Worm (Caenorhabditis elegans) whole organism, L3 larva: Measurements from ENCODE around the gene F14F9.6.

Experiments
- R02D3.7 ChIP-seq: fragments of 150-350 bp; optimal IDR thresholded peaks from 2 replicates; lab custom pipeline; 2014; ENCODE audit warnings: missing biosample characterization, missing genetic modification characterization
- ZK546.5 ChIP-seq: sonication (generic microtip); optimal IDR thresholded peaks from 2 replicates; lab custom pipeline; 2017; ENCODE audit warnings: missing biosample characterization, missing genetic modification characterization
- ama-1 ChIP-seq: fragments of 150-350 bp; optimal IDR thresholded peaks from 2 replicates; lab custom pipeline; 2018
- ceh-82 ChIP-seq: fragments of 150-350 bp; optimal IDR thresholded peaks from 2 replicates; lab custom pipeline; 2014; ENCODE audit warnings: missing biosample characterization, missing genetic modification characterization
- daf-12 ChIP-seq: fragments of 150-350 bp; optimal IDR thresholded peaks from 2 replicates; lab custom pipeline; 2014; ENCODE audit warnings: missing biosample characterization, missing genetic modification reagents, missing genetic modification characterization
- egl-5 ChIP-seq: fragments of 150-350 bp; optimal IDR thresholded peaks from 2 replicates; lab custom pipeline; 2017; ENCODE audit warnings: missing biosample characterization, missing genetic modification reagents, missing genetic modification characterization, inconsistent platforms
- elt-1 ChIP-seq: fragments of 150-350 bp; optimal IDR thresholded peaks from 2 replicates; lab custom pipeline; 2014; ENCODE audit warnings: missing biosample characterization, missing genetic modification characterization
- elt-2 ChIP-seq: sonication (generic microtip); optimal IDR thresholded peaks from 2 replicates; lab custom pipeline; 2016; ENCODE audit warnings: missing genetic modification reagents, mild to moderate bottlenecking, missing genetic modification characterization, missing compliant biosample characterization
- elt-3 ChIP-seq, 3 experiments: fragments of 150-350 bp in 1 of 3; sonication (generic microtip) in 2 of 3; optimal IDR thresholded peaks; 2 replicates in 2 of 3; 4 replicates in 1 of 3; lab custom pipeline; 2014 to 2017; ENCODE audit warnings: missing biosample characterization in 3 of 3, missing genetic modification characterization in 3 of 3
- fkh-10 ChIP-seq: sonication (generic microtip); optimal IDR thresholded peaks from 2 replicates; lab custom pipeline; 2017; ENCODE audit warnings: missing biosample characterization, missing genetic modification reagents, missing genetic modification characterization
- fkh-2 ChIP-seq: fragments of 150-350 bp; optimal IDR thresholded peaks from 2 replicates; lab custom pipeline; 2014; ENCODE audit warnings: missing biosample characterization, missing genetic modification reagents, missing genetic modification characterization
- fos-1 ChIP-seq: fragments of 150-350 bp; optimal IDR thresholded peaks from 2 replicates; lab custom pipeline; 2014; ENCODE audit warnings: missing biosample characterization, missing genetic modification characterization
- hmg-11 ChIP-seq: sonication (generic microtip); optimal IDR thresholded peaks from 2 replicates; lab custom pipeline; 2016; ENCODE audit warnings: missing genetic modification characterization, missing compliant biosample characterization
- jun-1 ChIP-seq: fragments of 150-350 bp; optimal IDR thresholded peaks from 2 replicates; lab custom pipeline; 2014; ENCODE audit warnings: missing biosample characterization, missing genetic modification reagents, missing genetic modification characterization
- lin-15B ChIP-seq: fragments of 150-350 bp; optimal IDR thresholded peaks from 2 replicates; lab custom pipeline; 2014; ENCODE audit warnings: missing biosample characterization, missing genetic modification characterization
- lin-39 ChIP-seq: fragments of 150-350 bp; optimal IDR thresholded peaks from 2 replicates; lab custom pipeline; 2018; ENCODE audit warnings: missing biosample characterization, missing genetic modification reagents, missing genetic modification characterization
- lsy-12 ChIP-seq: sonication (generic microtip); optimal IDR thresholded peaks from 2 replicates; lab custom pipeline; 2016; ENCODE audit warnings: mild to moderate bottlenecking, missing genetic modification characterization, missing compliant biosample characterization
- mdl-1 ChIP-seq: fragments of 150-350 bp; optimal IDR thresholded peaks from 2 replicates; lab custom pipeline; 2014; ENCODE audit warnings: missing biosample characterization, missing genetic modification characterization
- nfya-1 ChIP-seq: sonication (generic microtip); optimal IDR thresholded peaks from 2 replicates; lab custom pipeline; 2017; ENCODE audit warnings: missing genetic modification characterization, mild to moderate bottlenecking, missing compliant biosample characterization, antibody characterized with exemption, moderate library complexity; ENCODE audit not compliant: insufficient read depth
- nhr-11 ChIP-seq: fragments of 150-350 bp; optimal IDR thresholded peaks from 2 replicates; lab custom pipeline; 2014; ENCODE audit warnings: missing biosample characterization, missing genetic modification characterization
- nhr-12 ChIP-seq: fragments of 150-350 bp; optimal IDR thresholded peaks from 2 replicates; lab custom pipeline; 2014; ENCODE audit warnings: missing biosample characterization, missing genetic modification characterization
- nhr-23 ChIP-seq: fragments of 150-350 bp; optimal IDR thresholded peaks from 2 replicates; lab custom pipeline; 2014; ENCODE audit warnings: missing biosample characterization, missing genetic modification reagents, missing genetic modification characterization
- nhr-237 ChIP-seq: fragments of 150-350 bp; optimal IDR thresholded peaks from 2 replicates; lab custom pipeline; 2014; ENCODE audit warnings: missing biosample characterization, missing genetic modification characterization
- nhr-25 ChIP-seq: sonication (generic microtip); optimal IDR thresholded peaks from 2 replicates; lab custom pipeline; 2017; ENCODE audit warnings: missing biosample characterization, missing genetic modification characterization
- nhr-28 ChIP-seq: fragments of 150-350 bp; optimal IDR thresholded peaks from 2 replicates; lab custom pipeline; 2014; ENCODE audit warnings: missing biosample characterization, missing genetic modification characterization
- nhr-43 ChIP-seq: sonication (generic microtip); optimal IDR thresholded peaks from 2 replicates; lab custom pipeline; 2016; ENCODE audit warnings: mild to moderate bottlenecking, missing genetic modification characterization, missing compliant biosample characterization; ENCODE audit not compliant: poor library complexity, severe bottlenecking
- nhr-67 ChIP-seq: fragments of 150-350 bp; optimal IDR thresholded peaks from 2 replicates; lab custom pipeline; 2014; ENCODE audit warnings: missing biosample characterization, missing genetic modification characterization
- nhr-77 ChIP-seq: fragments of 150-350 bp; optimal IDR thresholded peaks from 2 replicates; lab custom pipeline; 2014; ENCODE audit warnings: missing biosample characterization, missing genetic modification characterization
- pha-4 ChIP-seq: fragments of 150-350 bp; optimal IDR thresholded peaks from 2 replicates; lab custom pipeline; 2014; ENCODE audit warnings: missing biosample characterization, missing genetic modification reagents, missing genetic modification characterization
- pqm-1 ChIP-seq: fragments of 150-350 bp; optimal IDR thresholded peaks from 2 replicates; lab custom pipeline; 2017; ENCODE audit warnings: missing biosample characterization, missing genetic modification characterization, inconsistent platforms
- sea-2 ChIP-seq: fragments of 150-350 bp; sonication (generic microtip); optimal IDR thresholded peaks from 4 replicates; lab custom pipeline; 2014; ENCODE audit warnings: missing biosample characterization, missing genetic modification reagents, missing genetic modification characterization
- skn-1 ChIP-seq: fragments of 150-350 bp; optimal IDR thresholded peaks from 2 replicates; lab custom pipeline; 2014; ENCODE audit warnings: missing biosample characterization, missing genetic modification characterization
- snpc-4 ChIP-seq: fragments of 150-350 bp; optimal IDR thresholded peaks from 2 replicates; lab custom pipeline; 2014; ENCODE audit warnings: missing biosample characterization, missing genetic modification characterization
- tbx-2 ChIP-seq: sonication (generic microtip); optimal IDR thresholded peaks from 2 replicates; lab custom pipeline; 2016; ENCODE audit warnings: mild to moderate bottlenecking, missing genetic modification characterization, missing compliant biosample characterization
- unc-39 ChIP-seq: sonication (generic microtip); optimal IDR thresholded peaks from 4 replicates; lab custom pipeline; 2017; ENCODE audit warnings: missing biosample characterization, missing genetic modification characterization
- unc-62 ChIP-seq: fragments of 150-350 bp; sonication (generic microtip); optimal IDR thresholded peaks from 4 replicates; lab custom pipeline; 2014; ENCODE audit warnings: missing biosample characterization, missing genetic modification reagents, missing genetic modification characterization
- zag-1 ChIP-seq: fragments of 150-350 bp; optimal IDR thresholded peaks from 2 replicates; lab custom pipeline; 2014; ENCODE audit warnings: missing biosample characterization, missing genetic modification characterization

F14F9.6 gene

ce11 chrV:5126793-5127192 is 19.5 kb downstream of the F14F9.6 start, which contains the start of gene F14F9.5:
Gene F14F9.5 (plus strand): TSS chrV:5127093.
- TF ChIP-seq nhr-67 (tag; lab: Kevin White, UChicago) (no peak), sea-2 (GFP tag; lab: Kevin White, UChicago) (no peak), nhr-23 (no peak), unc-39 (tag; lab: Kevin White, UChicago) (no peak), tbx-2 (tag; lab: Kevin White, UChicago) (no peak), snpc-4 (no peak), nhr-12 (tag; lab: Kevin White, UChicago) (no peak)

- TF ChIP-seq pha-4 (tag; lab: Kevin White, UChicago) (peak; percentile 27), elt-2 (tag; lab: Kevin White, UChicago) (peak; percentile 76), nhr-67 (tag; lab: Kevin White, UChicago) (no peak), nfya-1 (tag; lab: Kevin White, UChicago) (no peak), nhr-11 (tag; lab: Kevin White, UChicago) (no peak), daf-12 (tag; lab: Kevin White, UChicago) (no peak), lin-15B (tag; lab: Kevin White, UChicago) (no peak), nhr-28 (tag; lab: Kevin White, UChicago) (no peak), ZK546.5 (tag; lab: Kevin White, UChicago) (no peak), fkh-2 (tag; lab: Kevin White, UChicago) (no peak), R02D3.7 (no peak), lin-39 (no peak), nhr-12 (tag; lab: Kevin White, UChicago) (no peak), pqm-1 (peak; percentile 23), snpc-4 (no peak), nhr-25 (tag; lab: Kevin White, UChicago) (no peak), hmg-11 (tag; lab: Kevin White, UChicago) (no peak), fkh-10 (GFP tag; lab: Kevin White, UChicago) (no peak), nhr-23 (no peak)
These were observed 26.6 kb downstream of the F14F9.6 start, which contains the start of gene sid-1 for ce11 chrV:5119679-5120078. Gene sid-1 (plus strand): TSS chrV:5119970.

- TF ChIP-seq lsy-12 (no peak), nhr-77 (tag; lab: Kevin White, UChicago) (no peak), nhr-23 (no peak), pqm-1 (no peak), ama-1 (lab: Kevin White, UChicago) (no peak), ceh-82 (tag; lab: Kevin White, UChicago) (no peak), fos-1 (tag; lab: Kevin White, UChicago) (no peak), elt-3 (tag; optimal IDR thresholded peaks at IDR 0.05; lab: Kevin White, UChicago) (no peak), R02D3.7 (no peak), nhr-28 (tag; lab: Kevin White, UChicago) (no peak), nhr-43 (tag; lab: Kevin White, UChicago) (no peak), egl-5 (tag; lab: Kevin White, UChicago) (no peak), skn-1 (tag; lab: Kevin White, UChicago) (no peak), nfya-1 (tag; lab: Kevin White, UChicago) (no peak), elt-1 (tag; lab: Kevin White, UChicago) (no peak), nhr-237 (tag; lab: Kevin White, UChicago) (no peak), zag-1 (tag; lab: Kevin White, UChicago) (no peak)
These were observed 27.2 kb downstream of the F14F9.6 start, which contains the start of gene C04F5.9 for ce11 chrV:5119109-5119508. Gene C04F5.9 (minus strand): TSS chrV:5119209.

ce11 chrV:5113654-5114053 is 32.6 kb downstream of the F14F9.6 start, which contains the start of gene C04F5.8:
Gene C04F5.8 (minus strand): TSS chrV:5113754.
- no peak for TF ChIP-seq pha-4 (tag; lab: Kevin White, UChicago)
- TF ChIP-seq daf-12 (tag; lab: Kevin White, UChicago): no peak
- no peak for TF ChIP-seq zag-1 (tag; lab: Kevin White, UChicago)
- no peak for TF ChIP-seq ceh-82 (tag; lab: Kevin White, UChicago)
- no peak for TF ChIP-seq elt-2 (tag; lab: Kevin White, UChicago)
- TF ChIP-seq lsy-12: no peak
- TF ChIP-seq nhr-11 (tag; lab: Kevin White, UChicago): no peak
- no peak for TF ChIP-seq nhr-12 (tag; lab: Kevin White, UChicago)
- TF ChIP-seq nhr-77 (tag; lab: Kevin White, UChicago): no peak
- no peak for TF ChIP-seq fkh-2 (tag; lab: Kevin White, UChicago)
- no peak for TF ChIP-seq jun-1
- TF ChIP-seq mdl-1 (tag; lab: Kevin White, UChicago): no peak
- no peak for TF ChIP-seq ama-1 (lab: Kevin White, UChicago)
- no peak for TF ChIP-seq nhr-43 (tag; lab: Kevin White, UChicago)
- TF ChIP-seq lin-39: no peak
- no peak for TF ChIP-seq nhr-23
- no peak for TF ChIP-seq tbx-2 (tag; lab: Kevin White, UChicago)
- no peak for TF ChIP-seq nhr-25 (tag; lab: Kevin White, UChicago)
- TF ChIP-seq unc-62 (GFP tag; lab: Kevin White, UChicago): no peak
